Worm (Caenorhabditis elegans) whole organism, L4 larva: ENCODE data around the gene tin-9.1.

Source experiments
- D1046.2 ChIP-seq: fragments of 200-800 bp; sonication (Bioruptor generic); IDR thresholded peaks from 2 replicates; pipeline ENCODE4 v1.3.6; 2022; ENCODE audit warnings: missing genetic modification characterization, missing compliant biosample characterization
- F37D6.2 ChIP-seq: sonication (generic microtip); optimal IDR thresholded peaks from 2 replicates; lab custom pipeline; 2016; ENCODE audit warnings: mild to moderate bottlenecking, missing genetic modification characterization, missing compliant biosample characterization
- F44E2.7 ChIP-seq: fragments of 200-800 bp; sonication (Bioruptor generic); IDR thresholded peaks from 2 replicates; pipeline ENCODE4 v2.1.2; 2022; ENCODE audit warnings: missing genetic modification characterization, missing compliant biosample characterization
- T20F7.1 ChIP-seq: fragments of 200-800 bp; sonication (Bioruptor generic); optimal IDR thresholded peaks from 2 replicates; lab custom pipeline; 2018; ENCODE audit warnings: mild to moderate bottlenecking, missing genetic modification characterization, missing compliant biosample characterization
- Y5F2A.4 ChIP-seq: fragments of 200-800 bp; sonication (Bioruptor generic); optimal IDR thresholded peaks from 2 replicates; lab custom pipeline; 2018; ENCODE audit warnings: mild to moderate bottlenecking, missing genetic modification characterization, missing compliant biosample characterization
- Y75B8A.6 ChIP-seq: fragments of 200-800 bp; sonication (Bioruptor generic); IDR thresholded peaks from 2 replicates; pipeline ENCODE4 v1.3.6; 2022; ENCODE audit warnings: missing genetic modification reagents, missing genetic modification characterization, missing compliant biosample characterization
- ZK546.5 ChIP-seq, 2 experiments: sonication (generic microtip); optimal IDR thresholded peaks; 2 replicates each; lab custom pipeline; 2017; ENCODE audit warnings: missing biosample characterization in 2 of 2, missing genetic modification characterization in 2 of 2
- aha-1 ChIP-seq: fragments of 150-350 bp; peaks from one replicate; lab custom pipeline; 2014; ENCODE audit warnings: missing biosample characterization, missing genetic modification characterization
- aly-2 ChIP-seq: sonication (generic microtip); optimal IDR thresholded peaks from 2 replicates; lab custom pipeline; 2018; ENCODE audit warnings: missing biosample characterization, missing genetic modification characterization
- ceh-20 ChIP-seq: fragments of 200-800 bp; sonication (Bioruptor generic); IDR thresholded peaks from 2 replicates; pipeline ENCODE4 v1.3.6; 2022; ENCODE audit warnings: missing genetic modification reagents, missing genetic modification characterization, missing compliant biosample characterization
- ceh-28 ChIP-seq: fragments of 150-350 bp; optimal IDR thresholded peaks from 2 replicates; lab custom pipeline; 2014; ENCODE audit warnings: missing biosample characterization, missing genetic modification reagents, missing genetic modification characterization
- ceh-32 ChIP-seq: sonication (generic microtip); optimal IDR thresholded peaks from 2 replicates; lab custom pipeline; 2016; ENCODE audit warnings: mild to moderate bottlenecking, missing genetic modification characterization, missing compliant biosample characterization; ENCODE audit not compliant: poor library complexity
- ces-1 ChIP-seq: fragments of 150-350 bp; sonication (generic microtip); optimal IDR thresholded peaks from 4 replicates; lab custom pipeline; 2014; ENCODE audit warnings: missing biosample characterization, missing genetic modification reagents, missing genetic modification characterization
- cey-2 ChIP-seq: sonication (generic microtip); optimal IDR thresholded peaks from 3 replicates; lab custom pipeline; 2017; ENCODE audit warnings: missing genetic modification characterization, mild to moderate bottlenecking, missing compliant biosample characterization, antibody characterized with exemption, borderline replicate concordance; ENCODE audit not compliant: insufficient read depth
- daf-12 ChIP-seq: fragments of 150-350 bp; optimal IDR thresholded peaks from 2 replicates; lab custom pipeline; 2014; ENCODE audit warnings: missing biosample characterization, missing genetic modification reagents, missing genetic modification characterization
- daf-16 ChIP-seq, 3 experiments: sonication (generic microtip); optimal IDR thresholded peaks; 2 replicates each; lab custom pipeline; 2016 to 2017; ENCODE audit warnings: missing genetic modification characterization in 3 of 3, missing genetic modification reagents in 3 of 3, mild to moderate bottlenecking in 2 of 3, missing compliant biosample characterization in 2 of 3, missing biosample characterization in 1 of 3, moderate library complexity in 1 of 3
- dmd-6 ChIP-seq: fragments of 200-800 bp; sonication (Bioruptor generic); IDR thresholded peaks from 2 replicates; pipeline ENCODE4 v1.3.6; 2022; ENCODE audit warnings: missing genetic modification reagents, missing genetic modification characterization, missing compliant biosample characterization
- dpl-1 ChIP-seq: fragments of 150-350 bp; optimal IDR thresholded peaks from 2 replicates; lab custom pipeline; 2014; ENCODE audit warnings: missing biosample characterization, missing genetic modification reagents, missing genetic modification characterization
- dve-1 ChIP-seq: sonication (generic microtip); optimal IDR thresholded peaks from 2 replicates; lab custom pipeline; 2017; ENCODE audit warnings: antibody characterized with exemption, mild to moderate bottlenecking, missing genetic modification characterization, missing compliant biosample characterization; ENCODE audit not compliant: insufficient read depth
- egl-27 ChIP-seq: sonication (generic microtip); optimal IDR thresholded peaks from 3 replicates; lab custom pipeline; 2017; ENCODE audit warnings: missing biosample characterization, missing genetic modification reagents, missing genetic modification characterization
- egl-43 ChIP-seq: fragments of 200-800 bp; sonication (Bioruptor generic); IDR thresholded peaks from 2 replicates; pipeline ENCODE4 v1.3.6; 2022; ENCODE audit warnings: missing genetic modification reagents, missing genetic modification characterization, missing compliant biosample characterization
- fos-1 ChIP-seq: fragments of 150-350 bp; optimal IDR thresholded peaks from 2 replicates; lab custom pipeline; 2014; ENCODE audit warnings: missing biosample characterization, missing genetic modification characterization
- gei-8 ChIP-seq: fragments of 200-800 bp; sonication (Bioruptor generic); optimal IDR thresholded peaks from 2 replicates; lab custom pipeline; 2018; ENCODE audit warnings: mild to moderate bottlenecking, missing genetic modification characterization, missing compliant biosample characterization
- hif-1 ChIP-seq, 2 experiments: sonication (generic microtip); optimal IDR thresholded peaks; 2 replicates each; lab custom pipeline; 2016 to 2017; ENCODE audit warnings: missing compliant biosample characterization in 2 of 2, missing genetic modification characterization in 2 of 2, missing genetic modification reagents in 2 of 2, missing genotype in 2 of 2, mild to moderate bottlenecking in 1 of 2
- hlh-11 ChIP-seq: fragments of 200-800 bp; sonication (Bioruptor generic); optimal IDR thresholded peaks from 2 replicates; lab custom pipeline; 2018; ENCODE audit warnings: mild to moderate bottlenecking, missing genetic modification characterization, missing compliant biosample characterization
- hlh-30 ChIP-seq: sonication (generic microtip); optimal IDR thresholded peaks from 2 replicates; lab custom pipeline; 2017; ENCODE audit warnings: antibody characterized with exemption, mild to moderate bottlenecking, missing genetic modification characterization, missing compliant biosample characterization; ENCODE audit not compliant: insufficient read depth
- hmg-1.1 ChIP-seq: fragments of 200-800 bp; sonication (Bioruptor generic); IDR thresholded peaks from 2 replicates; pipeline ENCODE4 v1.3.6; 2022; ENCODE audit warnings: missing genetic modification reagents, missing genetic modification characterization, missing compliant biosample characterization
- lim-7 ChIP-seq: fragments of 200-800 bp; sonication (Bioruptor generic); IDR thresholded peaks from 2 replicates; pipeline ENCODE4 v1.3.6; 2022; ENCODE audit warnings: missing genetic modification characterization, missing compliant biosample characterization
- lin-13 ChIP-seq: fragments of 150-350 bp; optimal IDR thresholded peaks from 2 replicates; lab custom pipeline; 2014; ENCODE audit warnings: missing biosample characterization, missing genetic modification reagents, missing genetic modification characterization
- lin-15B ChIP-seq: fragments of 150-350 bp; sonication (generic microtip); optimal IDR thresholded peaks from 3 replicates; lab custom pipeline; 2014; ENCODE audit warnings: missing biosample characterization, missing genetic modification characterization
- lin-39 ChIP-seq: fragments of 150-350 bp; optimal IDR thresholded peaks from 2 replicates; lab custom pipeline; 2014; ENCODE audit warnings: missing biosample characterization, missing genetic modification reagents, missing genetic modification characterization
- lir-3 ChIP-seq: sonication (generic microtip); optimal IDR thresholded peaks from 2 replicates; lab custom pipeline; 2016; ENCODE audit warnings: mild to moderate bottlenecking, missing genetic modification characterization, missing compliant biosample characterization
- mdl-1 ChIP-seq, 2 experiments: fragments of 150-350 bp in 1 of 2; sonication (generic microtip) in 1 of 2; optimal IDR thresholded peaks; 2 replicates each; lab custom pipeline; 2014 to 2017; ENCODE audit warnings: missing biosample characterization in 2 of 2, missing genetic modification characterization in 2 of 2
- mdt-29 ChIP-seq: fragments of 200-800 bp; sonication (Bioruptor generic); IDR thresholded peaks from 2 replicates; pipeline ENCODE4 v1.3.6; 2022; ENCODE audit warnings: missing genetic modification reagents, missing genetic modification characterization, missing compliant biosample characterization
- nhr-10 ChIP-seq: fragments of 150-350 bp; optimal IDR thresholded peaks from 2 replicates; lab custom pipeline; 2014; ENCODE audit warnings: missing biosample characterization, missing genetic modification characterization
- nhr-102 ChIP-seq: sonication (generic microtip); optimal IDR thresholded peaks from 2 replicates; lab custom pipeline; 2016; ENCODE audit warnings: mild to moderate bottlenecking, missing genetic modification characterization, moderate library complexity, missing compliant biosample characterization
- nhr-25 ChIP-seq: sonication (generic microtip); optimal IDR thresholded peaks from 2 replicates; lab custom pipeline; 2017; ENCODE audit warnings: missing genetic modification characterization, mild to moderate bottlenecking, missing compliant biosample characterization, antibody characterized with exemption, moderate library complexity, borderline replicate concordance; ENCODE audit not compliant: insufficient read depth
- nhr-28 ChIP-seq: fragments of 150-350 bp; optimal IDR thresholded peaks from 2 replicates; lab custom pipeline; 2014; ENCODE audit warnings: missing biosample characterization, missing genetic modification characterization
- nhr-77 ChIP-seq: fragments of 150-350 bp; optimal IDR thresholded peaks from 2 replicates; lab custom pipeline; 2014; ENCODE audit warnings: missing biosample characterization, missing genetic modification characterization
- php-3 ChIP-seq: fragments of 200-800 bp; sonication (Bioruptor generic); IDR thresholded peaks from 2 replicates; pipeline ENCODE4 v1.3.6; 2022; ENCODE audit warnings: missing genetic modification reagents, missing genetic modification characterization, missing compliant biosample characterization
- pqm-1 ChIP-seq: sonication (generic microtip); optimal IDR thresholded peaks from 2 replicates; lab custom pipeline; 2017; ENCODE audit warnings: missing biosample characterization, missing genetic modification characterization
- rbr-2 ChIP-seq: sonication (generic microtip); optimal IDR thresholded peaks from 2 replicates; lab custom pipeline; 2016; ENCODE audit warnings: missing genotype, missing genetic modification characterization, missing compliant biosample characterization
- spr-1 ChIP-seq: sonication (generic microtip); optimal IDR thresholded peaks from 2 replicates; lab custom pipeline; 2016; ENCODE audit warnings: mild to moderate bottlenecking, missing genetic modification characterization, missing compliant biosample characterization
- zfp-3 ChIP-seq: fragments of 200-800 bp; sonication (Bioruptor generic); conservative IDR thresholded peaks from 2 replicates; pipeline ENCODE4 v1.3.6; 2022; ENCODE audit warnings: missing genetic modification reagents, missing genetic modification characterization, missing compliant biosample characterization
- zip-2 ChIP-seq: fragments of 150-350 bp; optimal IDR thresholded peaks from 2 replicates; lab custom pipeline; 2014; ENCODE audit warnings: missing biosample characterization, missing genetic modification characterization

The tin-9.1 gene

DNA sequence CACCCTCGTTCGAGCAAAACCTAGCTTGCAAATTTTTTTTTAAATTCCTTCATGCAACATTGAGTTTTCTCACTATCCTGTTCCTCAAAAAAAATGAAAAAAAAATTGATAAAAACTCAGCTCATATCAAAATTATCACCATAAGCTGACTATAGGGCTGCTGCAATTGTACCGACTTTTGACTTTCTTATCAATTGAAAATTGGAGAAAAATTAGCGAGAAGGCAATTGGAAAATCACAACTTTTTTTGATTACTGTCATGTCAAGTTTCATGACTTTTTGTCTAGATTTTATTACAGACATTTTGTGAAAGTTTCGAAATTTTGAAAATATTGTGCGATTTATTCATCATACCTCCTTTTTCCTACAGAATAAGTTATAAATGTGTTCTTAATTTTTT lies 18.6 kb downstream of the tin-9.1 start:
- TF ChIP-seq cey-2 (no peak), aha-1 (tag; lab: Kevin White, UChicago) (peak; percentile 81), hlh-30 (peak; percentile 3), daf-16 (GFP tag; optimal IDR thresholded peaks at IDR 0.05; lab: Kevin White, UChicago) (no peak), daf-16 (tag; optimal IDR thresholded peaks at IDR 0.05; lab: Kevin White, UChicago) (peak; percentile 56), ceh-32 (tag; lab: Kevin White, UChicago) (no peak), aly-2 (no peak), D1046.2 (no peak), Y5F2A.4 (GFP tag; lab: Kevin White, UChicago) (no peak), lin-39 (tag; lab: Kevin White, UChicago) (no peak), F37D6.2 (tag; lab: Kevin White, UChicago) (no peak), dmd-6 (GFP tag; lab: Robert Waterston, UW) (peak; percentile 76), zip-2 (no peak), ces-1 (GFP tag; lab: Kevin White, UChicago) (no peak), php-3 (GFP tag; lab: Robert Waterston, UW) (0 out of 2 replicates have a peak, but pooled peaks have one; percentile 65), ZK546.5 (tag; optimal IDR thresholded peaks at IDR 0.05; lab: Kevin White, UChicago) (no peak), pqm-1 (peak; percentile 95), nhr-28 (tag; lab: Kevin White, UChicago) (peak; percentile 68), rbr-2 (tag; lab: Kevin White, UChicago) (no peak), F44E2.7 (GFP tag; lab: Robert Waterston, UW) (no peak), T20F7.1 (GFP tag; lab: Kevin White, UChicago) (peak; percentile 17), hlh-11 (tag; lab: Kevin White, UChicago) (peak; percentile 60), dve-1 (tag; lab: Kevin White, UChicago) (peak; percentile 65)
- TF ChIP-seq, all 104 proteins: peak for 10

DNA sequence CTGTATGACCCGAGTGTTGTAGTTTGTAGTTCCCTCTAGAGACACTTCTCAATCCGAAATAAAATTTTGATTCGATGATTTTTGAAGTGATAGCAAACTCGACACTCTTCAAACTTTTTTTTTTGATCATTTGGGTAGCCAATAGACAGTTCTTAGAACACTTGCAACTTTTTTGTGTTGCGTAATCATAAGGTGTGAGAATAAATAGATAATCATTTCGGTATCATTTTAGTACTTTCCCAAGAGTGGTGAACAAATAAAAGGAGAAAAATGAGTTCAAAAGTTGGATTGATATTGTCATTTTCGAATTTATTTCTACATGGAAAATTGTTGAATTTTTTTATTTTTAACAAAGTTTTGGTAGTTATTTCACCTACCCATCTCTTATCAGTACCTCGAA lies 19.6 kb downstream of the tin-9.1 start:
- no peak for TF ChIP-seq dpl-1 (GFP tag; lab: Kevin White, UChicago)
- TF ChIP-seq egl-27 (tag; lab: Kevin White, UChicago) = no peak
- TF ChIP-seq lim-7 (GFP tag; lab: Robert Waterston, UW) = no peak
- no peak for TF ChIP-seq Y75B8A.6 (GFP tag; lab: Robert Waterston, UW)
- no peak for TF ChIP-seq daf-16 (GFP tag; optimal IDR thresholded peaks at IDR 0.05; lab: Kevin White, UChicago)
- TF ChIP-seq daf-16 (tag; optimal IDR thresholded peaks at IDR 0.05; lab: Kevin White, UChicago) = peak; percentile 19
- TF ChIP-seq cey-2 = no peak
- no peak for TF ChIP-seq nhr-102 (tag; lab: Kevin White, UChicago)
- TF ChIP-seq gei-8 (GFP tag; lab: Kevin White, UChicago) = no peak
- TF ChIP-seq hmg-1.1 (GFP tag; lab: Robert Waterston, UW) = no peak
- no peak for TF ChIP-seq T20F7.1 (GFP tag; lab: Kevin White, UChicago)
- no peak for TF ChIP-seq nhr-25 (tag; lab: Kevin White, UChicago)
- no peak for TF ChIP-seq egl-43
- TF ChIP-seq hif-1 (tag; optimal IDR thresholded peaks at IDR 0.05; lab: Kevin White, UChicago) = no peak
- TF ChIP-seq zfp-3 (GFP tag; lab: Robert Waterston, UW) = no peak
- no peak for TF ChIP-seq fos-1 (tag; lab: Kevin White, UChicago)
- peak; percentile 10 for TF ChIP-seq dve-1 (tag; lab: Kevin White, UChicago)
- peak; percentile 65 for TF ChIP-seq pqm-1
- no peak for TF ChIP-seq ceh-28 (tag; lab: Kevin White, UChicago)
- no peak for TF ChIP-seq lin-13
- no peak for TF ChIP-seq nhr-10 (tag; lab: Kevin White, UChicago)
- peak; percentile 51; the same call in 1 of the 2 replicates for TF ChIP-seq dmd-6 (GFP tag; lab: Robert Waterston, UW)
- no peak for TF ChIP-seq lin-15B
- no peak for TF ChIP-seq Y5F2A.4 (GFP tag; lab: Kevin White, UChicago)
- TF ChIP-seq mdl-1 (tag; optimal IDR thresholded peaks at IDR 0.05; lab: Kevin White, UChicago) = no peak
- TF ChIP-seq daf-12 = no peak
- no peak for TF ChIP-seq mdt-29
- TF ChIP-seq lir-3 (tag; lab: Kevin White, UChicago) = no peak
- no peak for TF ChIP-seq ceh-32 (tag; lab: Kevin White, UChicago)
- TF ChIP-seq ceh-20 (GFP tag; lab: Robert Waterston, UW) = no peak
- peak; percentile 26 for TF ChIP-seq hlh-11 (tag; lab: Kevin White, UChicago)
- no peak for TF ChIP-seq spr-1 (tag; lab: Kevin White, UChicago)
- TF ChIP-seq nhr-77 (tag; lab: Kevin White, UChicago) = no peak
